Worm (Caenorhabditis elegans): Measurements from ENCODE around the gene irld-66.

Gene irld-66

ce11 chrII:2973940-2974402 is 33.3 kb upstream of the irld-66 start (continued):
- TF ChIP-seq repo-1 (tag; optimal IDR thresholded peaks at IDR 0.05), result peak; percentile 91
- peak; percentile 54 for TF ChIP-seq zim-3 (tag; optimal IDR thresholded peaks at IDR 0.05)
- TF ChIP-seq ztf-18 (tag; optimal IDR thresholded peaks at IDR 0.05), result no peak
- no peak for TF ChIP-seq him-1 (tag; optimal IDR thresholded peaks at IDR 0.05)
- TF ChIP-seq K12H6.12 (tag; optimal IDR thresholded peaks at IDR 0.05), result peak; percentile 93
- 0 out of 2 replicates have a peak, but pooled peaks have one; percentile 50 for TF ChIP-seq aptf-2 (GFP tag; conservative IDR thresholded peaks at IDR 0.05)
- TF ChIP-seq lin-35 (GFP tag; optimal IDR thresholded peaks at IDR 0.05), result peak in 1 of 3 experiments; percentile 83
- no peak for TF ChIP-seq F57A8.1 (GFP tag; optimal IDR thresholded peaks at IDR 0.05)
- TF ChIP-seq xnd-1 (tag; optimal IDR thresholded peaks at IDR 0.05), result no peak
- TF ChIP-seq sptf-2 (GFP tag; optimal IDR thresholded peaks at IDR 0.05), result peak; percentile 4
- 0 out of 2 replicates have a peak, but pooled peaks have one; percentile 42 for TF ChIP-seq bed-2 (GFP tag; IDR thresholded peaks at IDR 0.05)
- no peak for TF ChIP-seq snpc-1.3 (tag; optimal IDR thresholded peaks at IDR 0.05; ENCODE audit: insufficient read depth)
- peak; percentile 73 for TF ChIP-seq akir-1 (GFP tag; optimal IDR thresholded peaks at IDR 0.05)
- TF ChIP-seq sdz-38 (tag; optimal IDR thresholded peaks at IDR 0.05), result no peak
- TF ChIP-seq aptf-3 (GFP tag; IDR thresholded peaks at IDR 0.05), result 0 out of 2 replicates have a peak, but pooled peaks have one; percentile 16
- no peak for TF ChIP-seq ztf-25 (GFP tag; IDR thresholded peaks at IDR 0.05)
- TF ChIP-seq dpff-1 (tag; optimal IDR thresholded peaks at IDR 0.05), result peak; percentile 87
- peak; percentile 86 for TF ChIP-seq ceh-100 (GFP tag; IDR thresholded peaks at IDR 0.05)
- TF ChIP-seq ztf-26 (tag; optimal IDR thresholded peaks at IDR 0.05), result peak; percentile 97
- no peak for TF ChIP-seq F39B2.1 (GFP tag; IDR thresholded peaks at IDR 0.05)
- TF ChIP-seq nfya-2 (GFP tag; IDR thresholded peaks at IDR 0.05), result no peak
- peak; percentile 44; the same call in 1 of the 2 replicates for TF ChIP-seq Y56A3A.18 (GFP tag; IDR thresholded peaks at IDR 0.05)
- peak; percentile 85 for TF ChIP-seq Y53G8AR.9 (GFP tag; conservative IDR thresholded peaks at IDR 0.05)
- TF ChIP-seq Y95B8A.8 (GFP tag; IDR thresholded peaks at IDR 0.05), result peak; percentile 85
- TF ChIP-seq lsl-1 (GFP tag; optimal IDR thresholded peaks at IDR 0.05), result no peak
- TF ChIP-seq tlf-1 (GFP tag; optimal IDR thresholded peaks at IDR 0.05), result peak; percentile 75
- TF ChIP-seq snpc-4 (GFP tag; optimal IDR thresholded peaks at IDR 0.05), result no peak
- TF ChIP-seq snpc-4 (tag; optimal IDR thresholded peaks at IDR 0.05), result peak in 2 of 4 experiments; percentile 22 to 54
- no peak for TF ChIP-seq ceh-91 (GFP tag; IDR thresholded peaks at IDR 0.05)
- peak; percentile 24 for TF ChIP-seq B0261.1 (tag; optimal IDR thresholded peaks at IDR 0.05)
- peak; percentile 17; the same call in 1 of the 2 replicates for TF ChIP-seq C17E4.6 (GFP tag; IDR thresholded peaks at IDR 0.05)
- no peak for TF ChIP-seq Y79H2A.3 (GFP tag; conservative IDR thresholded peaks at IDR 0.05)
- TF ChIP-seq dpl-1 (GFP tag; optimal IDR thresholded peaks at IDR 0.05), result peak; percentile 1
- no peak for TF ChIP-seq unc-130 (GFP tag; optimal IDR thresholded peaks at IDR 0.05)
- TF ChIP-seq hlh-12 (tag; optimal IDR thresholded peaks at IDR 0.05), result no peak
- peak; percentile 95 for TF ChIP-seq mcd-1 (GFP tag; IDR thresholded peaks at IDR 0.05)
- no peak for TF ChIP-seq nhr-179 (tag; optimal IDR thresholded peaks at IDR 0.05)
- TF ChIP-seq let-526 (GFP tag; IDR thresholded peaks at IDR 0.05), result peak; percentile 92
- peak; percentile 92 for TF ChIP-seq lin-40 (tag; optimal IDR thresholded peaks at IDR 0.05)
- TF ChIP-seq nhr-27 (tag; optimal IDR thresholded peaks at IDR 0.05), result no peak
- TF ChIP-seq rcor-1 (GFP tag; IDR thresholded peaks at IDR 0.05), result peak; percentile 62; the same call in 1 of the 2 replicates
- no peak for TF ChIP-seq unc-62 (GFP tag; optimal IDR thresholded peaks at IDR 0.05)
- TF ChIP-seq egl-18 (GFP tag; IDR thresholded peaks at IDR 0.05), result peak; percentile 91
- no peak; the same call in 1 of the 2 replicates for TF ChIP-seq F33H1.4 (GFP tag; IDR thresholded peaks at IDR 0.05)
- peak; percentile 88 for TF ChIP-seq ztf-3 (GFP tag; optimal IDR thresholded peaks at IDR 0.05)
- peak; percentile 74 for TF ChIP-seq attf-5 (GFP tag; optimal IDR thresholded peaks at IDR 0.05)
- peak; percentile 43 for TF ChIP-seq ets-4 (GFP tag; optimal IDR thresholded peaks at IDR 0.05)
- TF ChIP-seq ceh-40 (GFP tag; IDR thresholded peaks at IDR 0.05), result no peak
- no peak for TF ChIP-seq ztf-28 (GFP tag; IDR thresholded peaks at IDR 0.05)

All from whole organism, young adult.